Worm (Caenorhabditis elegans) whole organism, late embryonic: Measurements from ENCODE around the gene slcf-1.

ENCODE experiments used
- C38D4.7 ChIP-seq: fragments of 200-800 bp; sonication (Bioruptor generic); optimal IDR thresholded peaks from 2 replicates; lab custom pipeline; 2018; ENCODE audit warnings: mild to moderate bottlenecking, missing genetic modification characterization, moderate library complexity, missing compliant biosample characterization
- T23F11.4 ChIP-seq: fragments of 200-800 bp; sonication (Bioruptor generic); optimal IDR thresholded peaks from 2 replicates; lab custom pipeline; 2018; ENCODE audit warnings: mild to moderate bottlenecking, missing genetic modification characterization, missing compliant biosample characterization
- Y22D7AL.16 ChIP-seq: sonication (generic microtip); optimal IDR thresholded peaks from 2 replicates; lab custom pipeline; 2016; ENCODE audit warnings: missing genetic modification characterization, missing compliant biosample characterization
- ceh-19 ChIP-seq: fragments of 200-800 bp; sonication (Bioruptor generic); optimal IDR thresholded peaks from 2 replicates; lab custom pipeline; 2018; ENCODE audit warnings: mild to moderate bottlenecking, missing genetic modification characterization, missing compliant biosample characterization
- ceh-2 ChIP-seq: sonication (generic microtip); optimal IDR thresholded peaks from 2 replicates; lab custom pipeline; 2016; ENCODE audit warnings: missing genotype, missing genetic modification characterization, missing compliant biosample characterization
- ceh-24 ChIP-seq: sonication (generic microtip); optimal IDR thresholded peaks from 2 replicates; lab custom pipeline; 2016; ENCODE audit warnings: mild to moderate bottlenecking, missing genetic modification characterization, missing compliant biosample characterization
- ceh-30 ChIP-seq: fragments of 150-350 bp; optimal IDR thresholded peaks from 2 replicates; lab custom pipeline; 2014; ENCODE audit warnings: missing biosample characterization, missing genetic modification characterization
- ceh-6 ChIP-seq: fragments of 200-800 bp; sonication (Bioruptor generic); optimal IDR thresholded peaks from 2 replicates; lab custom pipeline; 2018; ENCODE audit warnings: mild to moderate bottlenecking, missing genetic modification characterization, missing compliant biosample characterization
- ceh-9 ChIP-seq: sonication (generic microtip); optimal IDR thresholded peaks from 2 replicates; lab custom pipeline; 2016; ENCODE audit warnings: mild to moderate bottlenecking, missing genetic modification characterization, inconsistent platforms, missing compliant biosample characterization
- che-1 ChIP-seq: sonication (generic microtip); optimal IDR thresholded peaks from 2 replicates; lab custom pipeline; 2016; ENCODE audit warnings: mild to moderate bottlenecking, missing genetic modification characterization, missing compliant biosample characterization
- dmd-4 ChIP-seq: sonication (generic microtip); optimal IDR thresholded peaks from 2 replicates; lab custom pipeline; 2016; ENCODE audit warnings: borderline replicate concordance, missing genetic modification characterization, missing compliant biosample characterization
- elt-2 ChIP-seq: sonication (generic microtip); optimal IDR thresholded peaks from 2 replicates; lab custom pipeline; 2016; ENCODE audit warnings: missing genetic modification reagents, missing genetic modification characterization, missing compliant biosample characterization
- elt-4 ChIP-seq: sonication (generic microtip); optimal IDR thresholded peaks from 2 replicates; lab custom pipeline; 2016; ENCODE audit warnings: missing genetic modification characterization, missing compliant biosample characterization
- ets-4 ChIP-seq: sonication (generic microtip); optimal IDR thresholded peaks from 2 replicates; lab custom pipeline; 2016; ENCODE audit warnings: missing genetic modification characterization, missing compliant biosample characterization
- fkh-10 ChIP-seq: fragments of 150-350 bp; optimal IDR thresholded peaks from 2 replicates; lab custom pipeline; 2014; ENCODE audit warnings: missing biosample characterization, missing genetic modification reagents, missing genetic modification characterization
- fkh-6 ChIP-seq: sonication (generic microtip); optimal IDR thresholded peaks from 2 replicates; lab custom pipeline; 2016; ENCODE audit warnings: missing genetic modification characterization, missing compliant biosample characterization
- gmeb-2 ChIP-seq: sonication (generic microtip); optimal IDR thresholded peaks from 2 replicates; lab custom pipeline; 2016; ENCODE audit warnings: missing genetic modification characterization, inconsistent platforms, missing compliant biosample characterization
- hlh-30 ChIP-seq: sonication (generic microtip); optimal IDR thresholded peaks from 2 replicates; lab custom pipeline; 2017; ENCODE audit warnings: antibody characterized with exemption, missing genetic modification characterization, missing compliant biosample characterization; ENCODE audit not compliant: insufficient read depth
- hlh-6 ChIP-seq: sonication (generic microtip); optimal IDR thresholded peaks from 2 replicates; lab custom pipeline; 2016; ENCODE audit warnings: missing genotype, missing genetic modification characterization, missing compliant biosample characterization
- lin-11 ChIP-seq: fragments of 200-800 bp; sonication (Bioruptor generic); optimal IDR thresholded peaks from 2 replicates; lab custom pipeline; 2018; ENCODE audit warnings: mild to moderate bottlenecking, missing genetic modification characterization, missing compliant biosample characterization
- mec-3 ChIP-seq: sonication (generic microtip); optimal IDR thresholded peaks from 2 replicates; lab custom pipeline; 2016; ENCODE audit warnings: borderline replicate concordance, missing genetic modification characterization, missing compliant biosample characterization
- nfya-1 ChIP-seq: sonication (generic microtip); optimal IDR thresholded peaks from 2 replicates; lab custom pipeline; 2017; ENCODE audit warnings: missing genetic modification characterization, mild to moderate bottlenecking, missing compliant biosample characterization, antibody characterized with exemption, moderate library complexity
- nhr-11 ChIP-seq: fragments of 150-350 bp; optimal IDR thresholded peaks from 2 replicates; lab custom pipeline; 2014; ENCODE audit warnings: missing biosample characterization, missing genetic modification characterization
- npax-4 ChIP-seq: sonication (generic microtip); optimal IDR thresholded peaks from 2 replicates; lab custom pipeline; 2016; ENCODE audit warnings: missing genetic modification characterization, missing compliant biosample characterization
- pat-9 ChIP-seq: fragments of 200-800 bp; sonication (Bioruptor generic); optimal IDR thresholded peaks from 2 replicates; lab custom pipeline; 2018; ENCODE audit warnings: mild to moderate bottlenecking, missing genetic modification characterization, moderate library complexity, missing compliant biosample characterization
- pax-1 ChIP-seq: fragments of 150-350 bp; optimal IDR thresholded peaks from 2 replicates; lab custom pipeline; 2014; ENCODE audit warnings: missing biosample characterization, missing genetic modification characterization
- pha-4 ChIP-seq: fragments of 150-350 bp; optimal IDR thresholded peaks from 2 replicates; lab custom pipeline; 2018; ENCODE audit warnings: missing biosample characterization, missing genetic modification reagents, missing genetic modification characterization
- pqm-1 ChIP-seq: sonication (generic microtip); optimal IDR thresholded peaks from 2 replicates; lab custom pipeline; 2016; ENCODE audit warnings: missing genetic modification characterization, missing compliant biosample characterization
- pros-1 ChIP-seq: fragments of 150-350 bp; optimal IDR thresholded peaks from 2 replicates; lab custom pipeline; 2014; ENCODE audit warnings: missing biosample characterization, missing genetic modification reagents, missing genetic modification characterization
- ref-2 ChIP-seq: sonication (generic microtip); optimal IDR thresholded peaks from 2 replicates; lab custom pipeline; 2016; ENCODE audit warnings: missing genetic modification characterization, missing compliant biosample characterization
- sdc-2 ChIP-seq: sonication (generic microtip); optimal IDR thresholded peaks from 2 replicates; lab custom pipeline; 2016; ENCODE audit warnings: missing genotype, missing genetic modification characterization, missing compliant biosample characterization
- sox-2 ChIP-seq: fragments of 200-800 bp; sonication (Bioruptor generic); IDR thresholded peaks from 2 replicates; pipeline ENCODE4 v1.3.6; 2022; ENCODE audit warnings: missing genetic modification reagents, missing genetic modification characterization, missing compliant biosample characterization
- tbx-2 ChIP-seq: sonication (generic microtip); optimal IDR thresholded peaks from 2 replicates; lab custom pipeline; 2016; ENCODE audit warnings: missing genetic modification characterization, missing compliant biosample characterization
- tbx-7 ChIP-seq: sonication (generic microtip); optimal IDR thresholded peaks from 2 replicates; lab custom pipeline; 2016; ENCODE audit warnings: missing genotype, missing genetic modification characterization, missing compliant biosample characterization
- ttx-3 ChIP-seq: sonication (generic microtip); optimal IDR thresholded peaks from 2 replicates; lab custom pipeline; 2016; ENCODE audit warnings: missing genetic modification reagents, missing genetic modification characterization, missing compliant biosample characterization
- unc-3 ChIP-seq, 2 experiments: fragments of 200-800 bp in 1 of 2; sonication (Bioruptor generic) in 1 of 2; sonication (generic microtip) in 1 of 2; conservative IDR thresholded peaks in 1 of 2; optimal IDR thresholded peaks in 1 of 2; 2 replicates each; pipeline versions ENCODE4 v1.3.6 to Lab custom; 2016 to 2022; ENCODE audit warnings: missing compliant biosample characterization in 2 of 2, missing genetic modification characterization in 2 of 2, missing genetic modification reagents in 1 of 2
- unc-86 ChIP-seq: sonication (generic microtip); optimal IDR thresholded peaks from 2 replicates; lab custom pipeline; 2016; ENCODE audit warnings: missing genetic modification characterization, missing compliant biosample characterization

The slcf-1 gene

DNA sequence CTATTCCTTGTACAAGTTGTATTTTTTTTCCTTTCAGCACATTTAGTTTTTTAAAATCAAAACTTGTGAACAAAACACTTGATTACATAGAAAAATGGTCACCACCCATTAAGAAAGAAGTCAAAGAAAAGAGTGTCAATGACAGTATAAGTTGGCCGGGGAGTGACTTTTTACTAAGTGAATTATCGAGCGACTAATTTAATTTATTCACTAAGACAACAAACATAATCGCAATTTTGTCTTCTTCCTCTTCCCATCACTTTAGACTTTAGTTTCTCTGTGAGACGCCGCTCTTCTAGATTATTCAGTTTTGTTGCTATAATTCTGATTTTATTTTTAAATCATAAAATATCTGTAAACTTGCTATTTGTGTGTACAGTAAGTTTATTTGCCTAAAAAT is 15.0 kb upstream of the slcf-1 start:
- TF ChIP-seq sox-2 (GFP tag; lab: Robert Waterston, UW), result no peak
- no peak for TF ChIP-seq ceh-2 (tag; lab: Kevin White, UChicago)
- TF ChIP-seq tbx-7 (tag; lab: Kevin White, UChicago), result no peak
- TF ChIP-seq elt-4 (tag; lab: Kevin White, UChicago), result no peak
- TF ChIP-seq pqm-1 (tag; lab: Kevin White, UChicago), result no peak
- TF ChIP-seq sdc-2, result no peak
- no peak for TF ChIP-seq nfya-1
- TF ChIP-seq pha-4, result no peak
- no peak for TF ChIP-seq npax-4 (tag; lab: Kevin White, UChicago)
- TF ChIP-seq Y22D7AL.16, result no peak
- no peak for TF ChIP-seq ceh-19 (GFP tag; lab: Kevin White, UChicago)
- no peak for TF ChIP-seq gmeb-2 (tag; lab: Kevin White, UChicago)
- TF ChIP-seq pat-9 (tag; lab: Kevin White, UChicago), result no peak
- no peak for TF ChIP-seq mec-3 (tag; lab: Kevin White, UChicago)
- TF ChIP-seq tbx-2 (tag; lab: Kevin White, UChicago), result no peak
- TF ChIP-seq unc-3 (GFP tag; conservative IDR thresholded peaks at IDR 0.05; lab: Robert Waterston, UW), result no peak
- no peak for TF ChIP-seq unc-3 (tag; optimal IDR thresholded peaks at IDR 0.05; lab: Kevin White, UChicago)
- TF ChIP-seq fkh-10 (GFP tag; lab: Kevin White, UChicago), result no peak

DNA sequence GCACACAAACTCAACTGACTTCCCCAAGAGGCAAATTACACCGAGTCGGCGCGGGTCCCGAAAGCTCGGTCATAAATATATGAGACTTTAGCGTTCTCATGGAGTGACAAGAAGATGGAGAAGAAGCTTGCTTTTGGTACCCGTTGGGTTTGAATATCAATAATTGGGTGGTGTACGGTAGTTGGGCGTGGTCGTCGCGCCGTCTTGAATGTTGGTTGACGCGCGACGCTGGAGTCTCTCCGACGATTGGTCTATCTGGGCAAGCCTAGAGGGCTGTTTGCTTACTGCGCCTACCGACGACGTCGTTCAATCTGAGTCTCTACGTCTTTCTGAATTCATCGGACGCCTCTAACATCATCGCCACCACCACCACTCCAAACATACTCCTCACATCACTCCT is 14.3 kb upstream of the slcf-1 start:
- TF ChIP-seq ceh-9 (tag; lab: Kevin White, UChicago), result no peak
- TF ChIP-seq pqm-1 (tag; lab: Kevin White, UChicago), result no peak
- TF ChIP-seq tbx-7 (tag; lab: Kevin White, UChicago), result no peak
- TF ChIP-seq ceh-30 (tag; lab: Kevin White, UChicago), result no peak
- no peak for TF ChIP-seq pat-9 (tag; lab: Kevin White, UChicago)
- TF ChIP-seq ceh-24 (tag; lab: Kevin White, UChicago), result no peak
- no peak for TF ChIP-seq elt-2 (tag; lab: Kevin White, UChicago)
- TF ChIP-seq nfya-1, result peak; percentile 59
- no peak for TF ChIP-seq ets-4 (tag; lab: Kevin White, UChicago)

DNA sequence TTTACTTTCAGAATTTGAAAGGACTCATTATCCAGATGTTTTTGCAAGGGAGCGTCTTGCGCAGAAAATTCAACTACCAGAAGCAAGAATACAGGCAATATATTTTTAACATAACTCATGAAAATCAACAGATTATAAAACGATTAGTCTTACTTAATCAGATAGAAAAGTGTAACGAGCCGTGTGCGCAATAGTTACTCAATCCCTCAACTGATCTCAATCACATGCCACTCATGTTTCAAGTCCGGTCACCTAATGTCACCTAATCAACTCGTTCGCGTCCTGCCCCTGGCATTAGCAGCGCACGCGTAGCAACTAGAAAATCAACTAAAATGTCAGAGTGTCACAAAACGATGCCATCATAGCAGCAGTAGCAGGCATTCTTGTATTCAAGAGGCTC is 12.5 kb upstream of the slcf-1 start:
- TF ChIP-seq gmeb-2 (tag; lab: Kevin White, UChicago) (no peak), che-1 (tag; lab: Kevin White, UChicago) (no peak), ceh-2 (tag; lab: Kevin White, UChicago) (no peak), dmd-4 (no peak), unc-86 (tag; lab: Kevin White, UChicago) (no peak), C38D4.7 (GFP tag; lab: Kevin White, UChicago) (no peak), T23F11.4 (GFP tag; lab: Kevin White, UChicago) (no peak), ref-2 (no peak), hlh-6 (no peak), tbx-7 (tag; lab: Kevin White, UChicago) (no peak), hlh-30 (tag; lab: Kevin White, UChicago) (no peak), ceh-19 (GFP tag; lab: Kevin White, UChicago) (no peak), sdc-2 (no peak), pros-1 (tag; lab: Kevin White, UChicago) (no peak), fkh-10 (GFP tag; lab: Kevin White, UChicago) (no peak), fkh-6 (tag; lab: Kevin White, UChicago) (no peak), ttx-3 (no peak)
- TF ChIP-seq, all 69 proteins: peak for 0

DNA sequence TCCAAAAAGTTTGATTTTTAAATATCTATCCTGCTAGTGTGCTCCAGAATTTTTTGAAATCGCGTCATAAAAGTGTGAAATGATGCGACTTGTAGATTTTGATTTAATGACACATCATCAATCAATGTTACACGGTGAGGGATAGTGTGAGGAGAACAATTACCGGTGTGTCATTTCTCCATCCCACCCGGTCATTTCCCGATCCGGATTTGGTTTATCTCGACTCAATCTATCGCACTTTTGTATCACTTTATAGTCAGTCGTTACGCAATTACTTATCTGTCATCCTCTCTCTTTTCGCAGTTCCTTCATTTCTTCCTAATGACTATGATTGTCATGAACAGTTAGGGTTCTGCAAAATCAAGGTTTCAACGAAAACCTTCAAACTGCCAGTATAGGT is 8.9 kb upstream of the slcf-1 start:
- TF ChIP-seq elt-2 (tag; lab: Kevin White, UChicago) (no peak), tbx-2 (tag; lab: Kevin White, UChicago) (no peak), ceh-6 (GFP tag; lab: Kevin White, UChicago) (no peak), lin-11 (tag; lab: Kevin White, UChicago) (no peak), ttx-3 (no peak), pat-9 (tag; lab: Kevin White, UChicago) (no peak), nhr-11 (tag; lab: Kevin White, UChicago) (no peak), che-1 (tag; lab: Kevin White, UChicago) (no peak), pax-1 (tag; lab: Kevin White, UChicago) (no peak)
